Fruit fly (Drosophila melanogaster): ENCODE measurements around the gene CG33339.

Gene CG33339

DNA sequence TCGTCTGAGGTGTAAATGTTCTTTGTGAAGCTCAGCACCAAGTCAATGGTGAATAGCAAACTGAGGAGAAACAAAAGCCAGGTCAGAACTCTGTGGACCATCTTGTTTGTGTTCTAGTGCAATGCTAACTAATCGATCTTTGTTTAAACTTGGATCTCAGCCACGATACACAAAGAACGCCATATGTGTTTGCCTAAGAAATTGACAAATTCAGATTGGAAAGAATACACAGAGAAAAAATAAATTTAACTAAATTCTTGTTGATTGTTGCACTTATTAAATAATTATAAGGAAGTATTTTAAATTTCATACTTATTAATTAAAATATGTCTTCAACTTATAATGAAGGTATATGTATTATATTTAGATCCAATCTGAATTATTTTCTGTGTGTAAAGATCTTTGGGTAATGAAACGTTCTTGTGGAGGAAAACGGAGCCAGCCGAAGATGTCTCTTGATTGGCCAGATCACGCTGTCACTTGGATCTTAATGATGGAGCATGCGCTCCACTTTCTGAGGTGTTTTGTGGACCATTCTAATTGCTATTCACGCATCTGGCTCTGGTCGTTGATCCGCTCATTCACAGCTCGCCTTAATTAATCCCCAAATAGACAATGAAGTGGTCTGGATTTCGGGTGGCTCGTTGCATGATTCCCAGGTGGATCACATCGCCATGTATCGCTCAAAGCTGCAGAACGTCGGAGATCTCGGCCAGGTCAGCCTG lies 3.4 kb downstream of the CG33339 start, which contains the start of the genes CG17784 and CG13613:
TSS of gene CG17784 (minus strand) at position 101 of the 725 bp plus-strand sequence.
TSS of gene CG13613 (plus strand) at position 675 of the 725 bp plus-strand sequence.
- TF ChIP-seq CG1602 (GFP tag; optimal IDR thresholded peaks at IDR 0.05) (no peak), zen2 (GFP tag; IDR thresholded peaks at IDR 0.05; ENCODE audit: partially characterized antibody) (no peak), pb (GFP tag; optimal IDR thresholded peaks at IDR 0.05) (no peak), ftz-f1 (GFP tag; optimal IDR thresholded peaks at IDR 0.05) (no peak), nmo (GFP tag; optimal IDR thresholded peaks at IDR 0.05) (no peak), lab (GFP tag; optimal IDR thresholded peaks at IDR 0.05) (no peak), unpg (GFP tag; optimal IDR thresholded peaks at IDR 0.05) (no peak), tna (GFP tag; IDR thresholded peaks at IDR 0.05; ENCODE audit: partially characterized antibody) (no peak), Optix (GFP tag; IDR thresholded peaks at IDR 0.05) (no peak), Ptx1 (GFP tag; IDR thresholded peaks at IDR 0.05) (no peak), CG9876 (GFP tag; optimal IDR thresholded peaks at IDR 0.05) (no peak), CG5245 (GFP tag; optimal IDR thresholded peaks at IDR 0.05) (no peak), onecut (GFP tag; IDR thresholded peaks at IDR 0.05) (no peak), CG8944 (GFP tag; optimal IDR thresholded peaks at IDR 0.05) (no peak)

DNA sequence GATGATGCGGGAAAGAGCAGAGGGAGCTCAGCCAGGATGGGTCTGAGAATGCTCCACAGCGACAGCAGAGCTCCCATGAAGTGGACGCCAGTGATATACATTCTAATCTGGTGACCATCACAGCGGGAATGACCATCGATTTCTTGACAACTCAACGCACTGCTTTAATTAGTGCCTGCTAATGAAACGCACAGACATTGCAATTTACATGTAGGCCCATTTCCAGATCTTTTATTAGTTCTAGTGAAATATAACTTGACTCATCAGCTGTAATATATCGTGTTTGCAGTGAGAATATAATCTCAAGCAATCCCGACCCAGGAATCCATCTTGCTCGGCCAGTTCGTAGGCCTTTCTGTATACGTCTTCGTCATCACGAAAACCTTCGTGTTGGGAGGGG lies 5.5 kb downstream of the CG33339 start, which contains the start of gene CG42811:
TSS of gene CG42811 (minus strand) at position 101 of the 400 bp plus-strand sequence.
- TF ChIP-seq Ets65A (GFP tag) (peak; percentile 5), sima (GFP tag; optimal IDR thresholded peaks at IDR 0.05) (no peak), CG1529 (GFP tag; optimal IDR thresholded peaks at IDR 0.05) (no peak)

DNA sequence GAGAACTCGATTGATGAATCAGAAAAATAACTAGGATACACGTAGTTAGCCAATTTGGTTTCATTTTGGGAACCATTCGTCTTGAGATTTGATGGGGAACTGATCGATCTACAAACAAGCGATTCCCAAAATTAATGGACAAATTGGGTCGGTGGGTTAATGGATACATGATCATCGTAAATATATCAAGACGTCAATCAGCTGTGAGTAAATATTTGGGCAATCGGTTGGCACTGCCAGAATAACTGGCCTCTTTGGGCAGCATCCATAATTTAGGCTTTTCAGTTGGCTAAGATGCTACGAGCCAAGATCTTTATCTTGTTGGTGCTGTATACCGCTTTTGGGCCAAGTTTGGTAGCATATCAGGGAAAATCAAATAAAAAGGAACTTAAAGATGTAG lies 6.4 kb downstream of the CG33339 start, which contains the start of the genes CG42812 and CG33341:
TSS of gene CG42812 (minus strand) at position 101 of the 400 bp plus-strand sequence.
TSS of gene CG33341 (plus strand) at position 295 of the 400 bp plus-strand sequence.
- no peak for TF ChIP-seq CG11247 (GFP tag; IDR thresholded peaks at IDR 0.05)

DNA sequence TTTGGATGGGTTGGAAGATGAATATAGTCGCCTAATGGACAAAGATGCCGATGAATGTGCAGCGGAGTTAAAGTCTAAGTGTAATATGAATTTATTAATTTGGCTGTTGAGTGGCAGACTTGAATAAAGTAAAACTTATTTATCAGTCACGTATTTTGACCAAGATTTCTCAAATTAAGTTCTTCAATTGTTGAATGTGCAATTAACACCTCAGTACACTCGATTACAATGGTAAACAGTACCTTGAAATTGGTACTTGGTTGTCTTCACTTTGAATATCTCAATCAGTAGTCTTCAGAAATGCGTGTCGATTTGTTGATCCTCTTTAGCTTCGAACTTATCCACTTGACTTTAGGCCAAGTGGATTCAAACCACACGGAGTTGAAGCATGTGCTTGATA lies 7.6 kb downstream of the CG33339 start, which contains the start of gene CG13614:
TSS of gene CG13614 (plus strand) at position 301 of the 400 bp plus-strand sequence.
- TF ChIP-seq CG31365 (tag; optimal IDR thresholded peaks at IDR 0.05) = no peak
- no peak for TF ChIP-seq wdn (GFP tag; IDR thresholded peaks at IDR 0.05)
- no peak for TF ChIP-seq eyg (GFP tag; optimal IDR thresholded peaks at IDR 0.05)
- TF ChIP-seq Ssrp (tag; optimal IDR thresholded peaks at IDR 0.05) = no peak
- TF ChIP-seq CG16863 (GFP tag; optimal IDR thresholded peaks at IDR 0.05) = no peak
- no peak for TF ChIP-seq Bdp1 (GFP tag; optimal IDR thresholded peaks at IDR 0.05)

DNA sequence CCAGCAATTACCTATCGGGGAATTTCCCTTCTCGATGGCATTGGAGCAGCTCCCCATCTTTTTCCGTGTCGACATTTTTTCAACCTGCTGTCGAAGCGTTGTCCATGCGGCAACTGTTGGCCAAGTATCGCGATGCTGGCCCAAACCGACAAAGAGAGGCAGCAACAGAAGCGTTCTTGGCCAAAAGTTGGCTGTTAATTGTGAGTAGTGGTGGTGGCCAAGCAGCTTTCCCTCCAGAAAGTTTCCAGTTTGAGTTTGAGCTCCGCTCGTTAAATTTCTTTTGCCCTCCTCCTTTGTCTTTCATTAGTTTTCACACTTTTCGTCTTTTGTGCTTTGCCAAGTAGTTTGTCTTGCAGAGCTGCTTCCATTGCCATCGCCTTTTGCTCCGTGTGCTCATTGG lies 11.0 kb downstream of the CG33339 start, which contains the start of gene CG17782:
TSS of gene CG17782 (minus strand) at position 101 of the 400 bp plus-strand sequence.
- no peak for TF ChIP-seq seq (GFP tag; IDR thresholded peaks at IDR 0.05)
- TF ChIP-seq CG12299 (tag; optimal IDR thresholded peaks at IDR 0.05) = no peak
- TF ChIP-seq Myb (GFP tag; optimal IDR thresholded peaks at IDR 0.05) = no peak

DNA sequence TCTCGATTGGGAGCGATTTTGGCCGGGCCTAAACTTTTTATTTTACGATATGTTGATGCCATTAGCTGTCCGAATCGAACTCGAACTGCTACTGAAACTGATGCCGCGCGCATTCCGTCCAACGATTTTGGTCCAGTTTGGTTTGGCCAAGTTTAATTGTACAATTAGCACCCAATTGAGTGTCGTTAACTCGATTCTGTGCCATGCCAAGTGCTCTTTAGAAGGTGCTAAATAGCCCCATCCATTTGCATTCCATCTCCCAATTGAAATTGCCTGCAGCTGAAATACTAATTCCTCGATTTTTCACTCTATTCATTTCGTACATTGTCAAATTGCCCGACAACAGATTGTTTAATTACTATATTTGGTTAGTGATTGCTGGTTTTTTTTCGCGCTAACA lies 13.9 kb downstream of the CG33339 start, which contains the start of gene CG17781:
TSS of gene CG17781 (minus strand) at position 101 of the 400 bp plus-strand sequence.
- no peak for TF ChIP-seq Dip2 (GFP tag; IDR thresholded peaks at IDR 0.05)
- TF ChIP-seq Doc2 (GFP tag; IDR thresholded peaks at IDR 0.05) = no peak
- no peak for TF ChIP-seq CG12299 (tag; optimal IDR thresholded peaks at IDR 0.05)
- TF ChIP-seq Sox102F (GFP tag; optimal IDR thresholded peaks at IDR 0.05) = no peak

Measured in whole organism, embryonic.